Worm (Caenorhabditis elegans): ENCODE measurements around the gene ZC196.4.

Gene ZC196.4

ce11 chrV:8754670-8755069 lies 21.8 kb downstream of the ZC196.4 start, which contains the start of gene B0507.4:
Gene B0507.4, plus strand, starts transcription at chrV:8754970.
- no peak for TF ChIP-seq tbx-37 (GFP tag; conservative IDR thresholded peaks at IDR 0.05)
- TF ChIP-seq B0310.2 (tag; optimal IDR thresholded peaks at IDR 0.05), result no peak
- TF ChIP-seq tra-4 (tag; optimal IDR thresholded peaks at IDR 0.05), result no peak
- TF ChIP-seq sea-1 (GFP tag; conservative IDR thresholded peaks at IDR 0.05), result no peak
- TF ChIP-seq ceh-13 (GFP tag; optimal IDR thresholded peaks at IDR 0.05), result no peak

ce11 chrV:8758618-8759017 lies 25.7 kb downstream of the ZC196.4 start, which contains the start of gene B0507.7:
Gene B0507.7, minus strand, starts transcription at chrV:8758718.
- TF ChIP-seq F13C5.2 (tag; optimal IDR thresholded peaks at IDR 0.05) (no peak), tbx-37 (GFP tag; conservative IDR thresholded peaks at IDR 0.05) (no peak), tra-4 (tag; optimal IDR thresholded peaks at IDR 0.05) (no peak), ama-1 (optimal IDR thresholded peaks at IDR 0.05) (no peak), flt-1 (GFP tag; IDR thresholded peaks at IDR 0.05) (no peak), ets-7 (tag; optimal IDR thresholded peaks at IDR 0.05) (no peak), scrt-1 (GFP tag; IDR thresholded peaks at IDR 0.05) (no peak), pes-1 (GFP tag; IDR thresholded peaks at IDR 0.05) (no peak), hmbx-1 (tag; optimal IDR thresholded peaks at IDR 0.05) (no peak), sea-1 (GFP tag; conservative IDR thresholded peaks at IDR 0.05) (no peak), B0310.2 (tag; optimal IDR thresholded peaks at IDR 0.05) (no peak)

ce11 chrV:8760416-8760815 lies 27.5 kb downstream of the ZC196.4 start, which contains the start of gene ddn-1:
Gene ddn-1, minus strand, starts transcription at chrV:8760516.
- TF ChIP-seq flt-1 (GFP tag; IDR thresholded peaks at IDR 0.05), result no peak

- TF ChIP-seq aly-1 (tag; optimal IDR thresholded peaks at IDR 0.05) (no peak), hmbx-1 (tag; optimal IDR thresholded peaks at IDR 0.05) (no peak), tbx-37 (GFP tag; conservative IDR thresholded peaks at IDR 0.05) (no peak), F13C5.2 (tag; optimal IDR thresholded peaks at IDR 0.05) (no peak), tbx-11 (GFP tag; IDR thresholded peaks at IDR 0.05) (no peak), pes-1 (GFP tag; IDR thresholded peaks at IDR 0.05) (no peak), ama-1 (optimal IDR thresholded peaks at IDR 0.05) (no peak), hmg-4 (GFP tag; optimal IDR thresholded peaks at IDR 0.05) (no peak), tra-4 (tag; optimal IDR thresholded peaks at IDR 0.05) (no peak), ets-7 (tag; optimal IDR thresholded peaks at IDR 0.05) (no peak), sea-1 (GFP tag; conservative IDR thresholded peaks at IDR 0.05) (no peak), B0310.2 (tag; optimal IDR thresholded peaks at IDR 0.05) (no peak), flt-1 (GFP tag; IDR thresholded peaks at IDR 0.05) (no peak), scrt-1 (GFP tag; IDR thresholded peaks at IDR 0.05) (no peak), ceh-13 (GFP tag; optimal IDR thresholded peaks at IDR 0.05) (no peak), ceh-36 (tag; optimal IDR thresholded peaks at IDR 0.05) (no peak)
These were observed 30.0 kb downstream of the ZC196.4 start, which contains the start of gene B0507.8 for ce11 chrV:8762861-8763260. Gene B0507.8, minus strand, starts transcription at chrV:8762961.

- TF ChIP-seq hnd-1 (tag; optimal IDR thresholded peaks at IDR 0.05), result no peak
- no peak for TF ChIP-seq ets-7 (tag; optimal IDR thresholded peaks at IDR 0.05)
- no peak for TF ChIP-seq flt-1 (GFP tag; IDR thresholded peaks at IDR 0.05)
- TF ChIP-seq tra-4 (tag; optimal IDR thresholded peaks at IDR 0.05), result no peak
- no peak for TF ChIP-seq sea-1 (GFP tag; conservative IDR thresholded peaks at IDR 0.05)
- TF ChIP-seq aly-1 (tag; optimal IDR thresholded peaks at IDR 0.05), result no peak
- TF ChIP-seq tbx-11 (GFP tag; IDR thresholded peaks at IDR 0.05), result no peak
- no peak for TF ChIP-seq B0310.2 (tag; optimal IDR thresholded peaks at IDR 0.05)
- TF ChIP-seq ceh-13 (GFP tag; optimal IDR thresholded peaks at IDR 0.05), result no peak
These were observed 33.0 kb downstream of the ZC196.4 start, which contains the start of gene B0507.9 for ce11 chrV:8765938-8766337. Gene B0507.9, minus strand, starts transcription at chrV:8766038.

ce11 chrV:8767041-8767440 lies 34.1 kb downstream of the ZC196.4 start:
- no peak for TF ChIP-seq pes-1 (GFP tag; IDR thresholded peaks at IDR 0.05)
- TF ChIP-seq hnd-1 (tag; optimal IDR thresholded peaks at IDR 0.05), result no peak
- TF ChIP-seq tra-4 (tag; optimal IDR thresholded peaks at IDR 0.05), result no peak
- no peak for TF ChIP-seq aly-1 (tag; optimal IDR thresholded peaks at IDR 0.05)
- no peak for TF ChIP-seq ets-7 (tag; optimal IDR thresholded peaks at IDR 0.05)
- no peak for TF ChIP-seq F13C5.2 (tag; optimal IDR thresholded peaks at IDR 0.05)
- no peak for TF ChIP-seq hmg-4 (GFP tag; optimal IDR thresholded peaks at IDR 0.05)
- no peak for TF ChIP-seq tbx-37 (GFP tag; conservative IDR thresholded peaks at IDR 0.05)
- TF ChIP-seq ama-1 (optimal IDR thresholded peaks at IDR 0.05), result no peak
- no peak for TF ChIP-seq sea-1 (GFP tag; conservative IDR thresholded peaks at IDR 0.05)
- TF ChIP-seq ceh-13 (GFP tag; optimal IDR thresholded peaks at IDR 0.05), result no peak
- TF ChIP-seq scrt-1 (GFP tag; IDR thresholded peaks at IDR 0.05), result no peak
- TF ChIP-seq flt-1 (GFP tag; IDR thresholded peaks at IDR 0.05), result no peak
- no peak for TF ChIP-seq tbx-11 (GFP tag; IDR thresholded peaks at IDR 0.05)
- TF ChIP-seq hmbx-1 (tag; optimal IDR thresholded peaks at IDR 0.05), result no peak
- no peak for TF ChIP-seq ceh-36 (tag; optimal IDR thresholded peaks at IDR 0.05)
- TF ChIP-seq B0310.2 (tag; optimal IDR thresholded peaks at IDR 0.05), result no peak

ce11 chrV:8767493-8767892 lies 34.6 kb downstream of the ZC196.4 start:
- TF ChIP-seq aly-1 (tag; optimal IDR thresholded peaks at IDR 0.05), result no peak
- no peak for TF ChIP-seq ets-7 (tag; optimal IDR thresholded peaks at IDR 0.05)
- TF ChIP-seq scrt-1 (GFP tag; IDR thresholded peaks at IDR 0.05), result no peak
- TF ChIP-seq flt-1 (GFP tag; IDR thresholded peaks at IDR 0.05), result no peak
- TF ChIP-seq hnd-1 (tag; optimal IDR thresholded peaks at IDR 0.05), result no peak
- no peak for TF ChIP-seq tra-4 (tag; optimal IDR thresholded peaks at IDR 0.05)
- no peak for TF ChIP-seq pes-1 (GFP tag; IDR thresholded peaks at IDR 0.05)
- no peak for TF ChIP-seq hmg-4 (GFP tag; optimal IDR thresholded peaks at IDR 0.05)
- no peak for TF ChIP-seq ceh-36 (tag; optimal IDR thresholded peaks at IDR 0.05)
- no peak for TF ChIP-seq ama-1 (optimal IDR thresholded peaks at IDR 0.05)

- TF ChIP-seq hnd-1 (tag; optimal IDR thresholded peaks at IDR 0.05), result no peak
- no peak for TF ChIP-seq scrt-1 (GFP tag; IDR thresholded peaks at IDR 0.05)
- TF ChIP-seq flt-1 (GFP tag; IDR thresholded peaks at IDR 0.05), result no peak
- TF ChIP-seq sea-1 (GFP tag; conservative IDR thresholded peaks at IDR 0.05), result no peak
- no peak for TF ChIP-seq ceh-36 (tag; optimal IDR thresholded peaks at IDR 0.05)
- TF ChIP-seq ama-1 (optimal IDR thresholded peaks at IDR 0.05), result no peak
- TF ChIP-seq tra-4 (tag; optimal IDR thresholded peaks at IDR 0.05), result no peak
- no peak for TF ChIP-seq B0310.2 (tag; optimal IDR thresholded peaks at IDR 0.05)
- TF ChIP-seq pes-1 (GFP tag; IDR thresholded peaks at IDR 0.05), result no peak
- TF ChIP-seq hmg-4 (GFP tag; optimal IDR thresholded peaks at IDR 0.05), result no peak
- no peak for TF ChIP-seq ets-7 (tag; optimal IDR thresholded peaks at IDR 0.05)
- no peak for TF ChIP-seq hmbx-1 (tag; optimal IDR thresholded peaks at IDR 0.05)
- TF ChIP-seq aly-1 (tag; optimal IDR thresholded peaks at IDR 0.05), result no peak
- TF ChIP-seq F13C5.2 (tag; optimal IDR thresholded peaks at IDR 0.05), result no peak
- TF ChIP-seq tbx-37 (GFP tag; conservative IDR thresholded peaks at IDR 0.05), result no peak
- no peak for TF ChIP-seq tbx-11 (GFP tag; IDR thresholded peaks at IDR 0.05)
- TF ChIP-seq ceh-13 (GFP tag; optimal IDR thresholded peaks at IDR 0.05), result no peak
These were observed 35.6 kb downstream of the ZC196.4 start, which contains the start of gene B0507.3 for ce11 chrV:8768481-8768959. Gene B0507.3, plus strand, starts transcription at chrV:8768909.

Data from whole organism, early embryonic.